Worm (Caenorhabditis elegans) whole organism, midembryonic: Measurements from ENCODE around the gene xbx-6.
A peak's percentile ranks its signal among the peaks of the same experiment; 100 is the strongest.

Experiments
- cog-1 ChIP-seq: sonication (generic microtip); optimal IDR thresholded peaks from 2 replicates; lab custom pipeline; 2016; ENCODE audit warnings: missing genetic modification characterization, missing compliant biosample characterization
- flt-1 ChIP-seq: fragments of 200-800 bp; sonication (Bioruptor generic); IDR thresholded peaks from 2 replicates; pipeline ENCODE4 v1.3.6; 2022; ENCODE audit warnings: missing genetic modification characterization, missing compliant biosample characterization
- tab-1 ChIP-seq: fragments of 200-800 bp; sonication (Bioruptor generic); IDR thresholded peaks from 2 replicates; pipeline ENCODE4 v1.3.6; 2022; ENCODE audit warnings: missing genetic modification characterization, missing compliant biosample characterization
- ztf-29 ChIP-seq: fragments of 200-800 bp; sonication (Bioruptor generic); IDR thresholded peaks from 2 replicates; pipeline ENCODE4 v1.3.6; 2022; ENCODE audit warnings: missing genetic modification reagents, missing genetic modification characterization, missing compliant biosample characterization

DNA sequence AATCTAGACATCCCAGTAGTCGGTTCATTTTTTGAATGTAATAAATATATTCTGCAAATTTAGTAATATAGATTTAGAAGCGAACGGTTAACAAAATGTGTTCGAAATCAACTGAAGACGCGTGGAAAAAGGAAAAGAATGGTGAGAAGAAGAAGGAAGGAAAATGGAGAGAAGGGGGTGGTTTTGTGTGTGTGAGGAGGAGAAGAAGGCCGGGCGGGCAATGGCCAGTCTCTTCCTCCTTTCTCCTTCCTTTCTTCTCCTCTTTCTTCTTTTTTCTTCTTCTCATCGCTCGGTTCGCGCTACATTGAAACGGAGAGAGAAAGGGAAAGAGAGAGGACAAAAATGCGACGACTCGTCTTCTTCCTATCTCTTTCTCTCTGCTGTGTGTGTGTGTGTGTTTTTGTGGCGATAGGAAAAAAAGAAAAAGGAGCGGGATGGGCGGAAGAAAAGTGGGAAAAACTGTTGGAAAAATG lies 10.7 kb upstream of the xbx-6 start, which contains the start of gene ztf-9:
- TF ChIP-seq tab-1 (GFP tag; lab: Robert Waterston, UW) (no peak), flt-1 (peak; percentile 50; the same call in 1 of the 2 replicates), ztf-29 (GFP tag; lab: Robert Waterston, UW) (0 out of 2 replicates have a peak, but pooled peaks have one; percentile 30), cog-1 (tag; lab: Kevin White, UChicago) (no peak)
